Fruit fly (Drosophila melanogaster) whole organism, pupa: Measurements from ENCODE around the gene CG9331.

Experiments used
- CG10348 ChIP-seq: fragments of 200-800 bp; sonication (Bioruptor generic); IDR thresholded peaks from 2 replicates; pipeline ENCODE4 v1.3.6; 2022; ENCODE audit warnings: missing biosample characterization, missing genetic modification characterization
- CG12605 ChIP-seq: fragments of 200-800 bp; sonication (Bioruptor generic); IDR thresholded peaks from 2 replicates; pipeline ENCODE4 v1.3.6; 2022; ENCODE audit warnings: missing biosample characterization, missing genetic modification characterization
- CG13204 ChIP-seq: fragments of 200-800 bp; sonication (Bioruptor generic); optimal IDR thresholded peaks from 2 replicates; lab custom pipeline; 2018; ENCODE audit warnings: missing biosample characterization, mild to moderate bottlenecking, missing genetic modification characterization, moderate library complexity
- CG14655 ChIP-seq: fragments of 200-800 bp; sonication (Bioruptor generic); optimal IDR thresholded peaks from 3 replicates; lab custom pipeline; 2017; ENCODE audit warnings: mild to moderate bottlenecking, missing biosample characterization, missing genetic modification reagents, missing genetic modification characterization
- CG15710 ChIP-seq: fragments of 200-800 bp; sonication (Bioruptor generic); optimal IDR thresholded peaks from 2 replicates; lab custom pipeline; 2018; ENCODE audit warnings: missing biosample characterization, mild to moderate bottlenecking, missing genetic modification characterization, moderate library complexity
- CG17806 ChIP-seq: fragments of 200-800 bp; sonication (Bioruptor generic); optimal IDR thresholded peaks from 2 replicates; lab custom pipeline; 2018; ENCODE audit warnings: missing biosample characterization, mild to moderate bottlenecking, missing genetic modification characterization, moderate library complexity
- CG32121 ChIP-seq: fragments of 200-800 bp; sonication (Bioruptor generic); IDR thresholded peaks from 2 replicates; pipeline ENCODE4 v1.3.6; 2022; ENCODE audit warnings: missing biosample characterization, missing genetic modification characterization
- CG34367 ChIP-seq: fragments of 200-800 bp; sonication (Bioruptor generic); optimal IDR thresholded peaks from 2 replicates; lab custom pipeline; 2018; ENCODE audit warnings: missing biosample characterization, mild to moderate bottlenecking, missing genetic modification characterization
- CG4496 ChIP-seq: fragments of 200-800 bp; sonication (Bioruptor generic); IDR thresholded peaks from 3 replicates; pipeline ENCODE4 v1.3.6; 2022; ENCODE audit warnings: missing biosample characterization, missing genetic modification characterization
- CG8159 ChIP-seq: fragments of 200-800 bp; sonication (Bioruptor generic); optimal IDR thresholded peaks from 3 replicates; lab custom pipeline; 2018; ENCODE audit warnings: missing biosample characterization, mild to moderate bottlenecking, missing genetic modification characterization, moderate library complexity
- CG8301 ChIP-seq: fragments of 200-800 bp; sonication (Bioruptor generic); optimal IDR thresholded peaks from 2 replicates; lab custom pipeline; 2018; ENCODE audit warnings: missing biosample characterization, mild to moderate bottlenecking, missing genetic modification characterization
- CG9948 ChIP-seq: fragments of 200-800 bp; sonication (Bioruptor generic); optimal IDR thresholded peaks from 2 replicates; lab custom pipeline; 2018; ENCODE audit warnings: missing biosample characterization, mild to moderate bottlenecking, missing genetic modification characterization, moderate library complexity
- D1 ChIP-seq: fragments of 200-800 bp; sonication (Bioruptor generic); optimal IDR thresholded peaks from 2 replicates; lab custom pipeline; 2018; ENCODE audit warnings: missing biosample characterization, mild to moderate bottlenecking, missing genetic modification characterization, moderate library complexity
- EcR ChIP-seq: fragments of 200-800 bp; sonication (Bioruptor generic); optimal IDR thresholded peaks from 3 replicates; lab custom pipeline; 2019; ENCODE audit warnings: missing biosample characterization, missing genetic modification characterization, mild to moderate bottlenecking, moderate library complexity, missing genetic modification reagents
- Ets98B ChIP-seq: fragments of 200-800 bp; sonication (Bioruptor generic); IDR thresholded peaks from 2 replicates; pipeline ENCODE4 v1.3.6; 2022; ENCODE audit warnings: missing biosample characterization, missing genetic modification characterization
- Pif1A ChIP-seq: fragments of 200-800 bp; sonication (Bioruptor generic); optimal IDR thresholded peaks from 3 replicates; lab custom pipeline; 2016; ENCODE audit warnings: missing biosample characterization, missing genetic modification characterization
- Pif1B ChIP-seq: fragments of 200-800 bp; sonication (Bioruptor generic); optimal IDR thresholded peaks from 3 replicates; lab custom pipeline; 2016; ENCODE audit warnings: missing biosample characterization, missing genetic modification characterization
- Snoo ChIP-seq: fragments of 200-800 bp; sonication (Bioruptor generic); optimal IDR thresholded peaks from 3 replicates; lab custom pipeline; 2017; ENCODE audit warnings: missing biosample characterization, mild to moderate bottlenecking, missing genetic modification characterization, inconsistent platforms
- fd96Ca ChIP-seq: fragments of 200-800 bp; sonication (Bioruptor generic); IDR thresholded peaks from 3 replicates; pipeline ENCODE4 v1.3.6; 2022; ENCODE audit warnings: missing biosample characterization, missing genetic modification characterization
- gl ChIP-seq: fragments of 200-800 bp; sonication (Bioruptor generic); optimal IDR thresholded peaks from 2 replicates; lab custom pipeline; 2018; ENCODE audit warnings: missing biosample characterization, mild to moderate bottlenecking, missing genetic modification characterization
- rn ChIP-seq: fragments of 200-800 bp; sonication (Bioruptor generic); IDR thresholded peaks from 2 replicates; pipeline ENCODE4 v1.3.6; 2022; ENCODE audit warnings: missing biosample characterization, missing genetic modification characterization

CG9331 gene

dm6 chr2L:20783044-20783443 lies 39.6 kb upstream of the CG9331 start:
- TF ChIP-seq D1 (tag; lab: Kevin White, UChicago) (no peak), rn (no peak), CG8301 (tag; lab: Kevin White, UChicago) (no peak), CG9948 (tag; lab: Kevin White, UChicago) (no peak), CG32121 (GFP tag; lab: Robert Waterston, UW) (no peak), CG13204 (no peak), CG14655 (no peak), CG17806 (tag; lab: Kevin White, UChicago) (no peak), CG12605 (GFP tag; lab: Robert Waterston, UW) (no peak), Snoo (tag; lab: Kevin White, UChicago) (no peak), CG4496 (GFP tag; lab: Robert Waterston, UW) (no peak), Pif1A (no peak), CG15710 (tag; lab: Kevin White, UChicago) (no peak), EcR (GFP tag; lab: Kevin White, UChicago) (no peak), Pif1B (GFP tag; lab: Kevin White, UChicago) (no peak), CG10348 (GFP tag; lab: Robert Waterston, UW) (no peak), CG34367 (tag; lab: Kevin White, UChicago) (no peak)

DNA sequence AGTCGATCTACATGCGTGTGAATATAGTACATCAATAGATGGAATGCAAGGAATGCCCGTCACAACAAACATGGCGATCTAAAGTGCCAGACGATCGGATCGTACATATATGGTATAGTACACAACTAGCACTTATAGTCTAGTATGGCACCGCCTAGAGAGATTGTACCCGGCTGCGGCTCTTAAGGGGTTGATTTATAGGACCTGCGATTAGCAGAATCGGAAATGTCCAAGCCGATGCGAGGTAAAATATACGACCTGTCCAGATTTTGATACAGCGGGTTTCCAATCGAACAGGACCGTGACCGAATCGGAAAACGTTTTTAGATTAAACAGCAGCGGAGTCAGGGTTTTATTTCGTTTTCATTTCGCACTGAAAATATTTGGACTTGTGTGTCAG lies 38.7 kb upstream of the CG9331 start:
- no peak for TF ChIP-seq CG4496 (GFP tag; lab: Robert Waterston, UW)
- no peak for TF ChIP-seq CG32121 (GFP tag; lab: Robert Waterston, UW)
- TF ChIP-seq CG12605 (GFP tag; lab: Robert Waterston, UW), result no peak
- TF ChIP-seq Pif1B (GFP tag; lab: Kevin White, UChicago), result no peak
- TF ChIP-seq CG14655, result no peak
- no peak for TF ChIP-seq CG13204
- TF ChIP-seq, all 21 proteins: peak for 0

DNA sequence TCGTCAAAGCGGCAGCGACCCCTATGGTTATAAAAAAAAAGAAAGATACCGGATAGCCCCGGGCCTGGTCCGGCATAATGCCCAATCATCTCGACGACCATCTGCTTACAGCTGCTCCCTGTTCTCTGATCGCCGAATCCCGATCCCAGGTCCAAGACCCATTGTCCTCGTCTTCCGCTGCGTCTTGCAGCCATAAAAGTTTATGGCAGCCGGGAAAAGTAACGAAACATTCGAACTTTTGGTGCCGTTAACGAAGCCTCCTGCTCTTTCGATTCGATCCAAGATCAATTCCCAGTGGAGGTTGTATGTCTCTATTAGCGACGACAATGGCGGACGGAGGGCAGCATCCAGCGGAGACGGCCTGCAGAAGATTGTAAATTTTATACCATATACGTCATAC lies 37.3 kb upstream of the CG9331 start:
- TF ChIP-seq CG34367 (tag; lab: Kevin White, UChicago) (no peak), D1 (tag; lab: Kevin White, UChicago) (no peak)

DNA sequence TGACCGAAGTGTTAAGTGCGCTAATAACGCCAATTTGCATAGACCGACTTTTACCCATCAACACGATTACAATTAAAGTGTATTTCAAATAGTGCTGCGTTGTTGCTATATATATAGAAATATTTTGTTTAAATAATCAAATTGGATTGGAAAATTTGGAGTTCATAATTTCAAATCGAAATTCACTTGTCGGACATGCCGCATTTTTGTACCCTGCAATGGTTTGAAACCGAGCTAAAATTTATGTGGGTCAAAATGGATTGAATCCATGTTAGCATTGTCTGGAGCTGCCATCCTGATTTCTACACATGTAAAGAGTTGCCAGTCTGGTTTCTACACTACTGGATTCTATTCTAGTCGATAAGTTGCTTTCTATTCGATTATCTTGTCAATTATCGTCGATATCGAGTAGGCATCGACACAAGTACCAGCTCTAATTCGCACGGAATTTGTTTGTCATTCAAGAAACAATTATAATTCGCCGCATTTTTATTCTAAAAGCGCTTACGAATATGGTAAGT lies 35.3 kb upstream of the CG9331 start, which contains the start of gene Pomp:
Gene Pomp, plus strand, starts transcription at position 386 of the 521 bp plus-strand sequence.
- TF ChIP-seq CG15710 (tag; lab: Kevin White, UChicago), result peak; percentile 26
- no peak for TF ChIP-seq CG13204
- peak; percentile 71 for TF ChIP-seq Snoo (tag; lab: Kevin White, UChicago)
- TF ChIP-seq CG4496 (GFP tag; lab: Robert Waterston, UW), result peak; percentile 90
- no peak for TF ChIP-seq EcR (GFP tag; lab: Kevin White, UChicago)
- peak; percentile 45; the same call in 1 of the 2 replicates for TF ChIP-seq rn
- TF ChIP-seq CG8159 (tag; lab: Kevin White, UChicago), result peak; percentile 71
- TF ChIP-seq CG32121 (GFP tag; lab: Robert Waterston, UW), result peak; percentile 76
- TF ChIP-seq CG8301 (tag; lab: Kevin White, UChicago), result peak; percentile 74
- TF ChIP-seq CG34367 (tag; lab: Kevin White, UChicago), result peak; percentile 30
- peak; percentile 87 for TF ChIP-seq Ets98B (GFP tag; lab: Robert Waterston, UW)
- peak; percentile 74 for TF ChIP-seq Pif1B (GFP tag; lab: Kevin White, UChicago)
- TF ChIP-seq Pif1A, result peak; percentile 78
- peak; percentile 79 for TF ChIP-seq fd96Ca (GFP tag; lab: Robert Waterston, UW)
- TF ChIP-seq CG9948 (tag; lab: Kevin White, UChicago), result peak; percentile 60
- TF ChIP-seq gl, result peak; percentile 11
- no peak for TF ChIP-seq CG10348 (GFP tag; lab: Robert Waterston, UW)
- TF ChIP-seq CG12605 (GFP tag; lab: Robert Waterston, UW), result peak; percentile 79; the same call in 1 of the 2 replicates
- TF ChIP-seq CG14655, result no peak
- TF ChIP-seq D1 (tag; lab: Kevin White, UChicago), result peak; percentile 71
- peak; percentile 70 for TF ChIP-seq CG17806 (tag; lab: Kevin White, UChicago)

DNA sequence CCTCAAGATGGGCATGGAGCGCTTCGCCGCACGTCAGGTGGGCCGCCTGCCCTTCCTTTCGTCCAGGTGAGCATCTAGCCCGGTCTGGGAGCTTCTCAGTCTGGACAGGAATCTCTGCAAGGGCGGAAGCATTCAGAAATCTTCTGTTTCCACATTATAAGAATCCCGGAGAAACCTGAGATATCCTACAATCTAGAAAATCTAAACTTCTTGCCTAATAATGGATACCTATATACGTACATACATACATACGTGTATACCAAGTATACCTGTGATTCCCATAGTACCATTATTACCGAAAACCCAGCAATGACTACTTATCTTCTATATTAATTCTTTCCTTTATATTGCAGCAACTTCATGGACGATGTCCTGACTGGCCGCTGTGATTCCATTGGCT lies 34.6 kb upstream of the CG9331 start:
- no peak for TF ChIP-seq Snoo (tag; lab: Kevin White, UChicago)
- TF ChIP-seq rn, result 0 out of 2 replicates have a peak, but pooled peaks have one; percentile 9

DNA sequence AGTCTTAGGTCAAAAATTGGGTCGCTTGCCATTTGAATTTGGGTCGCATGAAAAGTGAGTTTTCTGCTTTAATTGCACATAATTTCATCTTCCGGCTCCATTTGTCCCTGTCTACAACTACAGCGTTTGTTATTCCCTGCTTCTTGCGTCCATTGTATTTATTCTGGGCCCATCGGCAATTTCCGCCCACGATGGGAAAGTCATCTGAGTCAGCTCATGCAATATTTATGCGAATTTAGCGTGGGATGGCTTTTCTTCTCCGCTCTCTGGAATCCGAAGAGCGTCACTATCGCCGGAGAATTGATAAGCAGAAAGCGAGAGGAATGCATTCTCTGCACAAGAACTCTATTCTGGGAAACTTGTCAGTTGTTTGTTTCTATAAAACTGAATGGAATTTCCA lies 30.1 kb upstream of the CG9331 start:
- TF ChIP-seq CG12605 (GFP tag; lab: Robert Waterston, UW) (no peak), CG8301 (tag; lab: Kevin White, UChicago) (no peak), CG8159 (tag; lab: Kevin White, UChicago) (no peak), D1 (tag; lab: Kevin White, UChicago) (no peak), CG32121 (GFP tag; lab: Robert Waterston, UW) (no peak), CG10348 (GFP tag; lab: Robert Waterston, UW) (no peak), Ets98B (GFP tag; lab: Robert Waterston, UW) (no peak), CG15710 (tag; lab: Kevin White, UChicago) (no peak), Pif1B (GFP tag; lab: Kevin White, UChicago) (no peak), rn (no peak), CG17806 (tag; lab: Kevin White, UChicago) (no peak), EcR (GFP tag; lab: Kevin White, UChicago) (no peak), CG13204 (no peak), fd96Ca (GFP tag; lab: Robert Waterston, UW) (no peak), CG4496 (GFP tag; lab: Robert Waterston, UW) (no peak), CG9948 (tag; lab: Kevin White, UChicago) (no peak), Pif1A (no peak), CG14655 (no peak), CG34367 (tag; lab: Kevin White, UChicago) (no peak), Snoo (tag; lab: Kevin White, UChicago) (no peak)
